Fruit fly (Drosophila melanogaster) whole organism, embryonic: ENCODE results near the gene CG13385.
A peak's percentile ranks its signal among the peaks of the same experiment; 100 is the strongest.

ENCODE experiments used
- BEAF-32 ChIP-seq: fragments of 200-800 bp; sonication (Bioruptor generic); optimal IDR thresholded peaks from 3 replicates; lab custom pipeline; 2017; ENCODE audit warnings: missing biosample characterization, missing genetic modification characterization, mild to moderate bottlenecking, moderate library complexity, missing genetic modification reagents
- CG10267 ChIP-seq: fragments of 200-800 bp; sonication (Bioruptor generic); optimal IDR thresholded peaks from 2 replicates; lab custom pipeline; 2018; ENCODE audit warnings: missing biosample characterization, mild to moderate bottlenecking, missing genetic modification characterization, moderate library complexity
- CG12236 ChIP-seq: fragments of 200-800 bp; sonication (Bioruptor generic); optimal IDR thresholded peaks from 2 replicates; lab custom pipeline; 2016; ENCODE audit warnings: missing biosample characterization, missing genetic modification characterization
- CG12744 ChIP-seq: fragments of 200-800 bp; sonication (Bioruptor generic); optimal IDR thresholded peaks from 2 replicates; lab custom pipeline; 2016; ENCODE audit warnings: missing biosample characterization, missing genetic modification characterization
- CG13287 ChIP-seq: fragments of 200-800 bp; sonication (Bioruptor generic); IDR thresholded peaks from 2 replicates; pipeline ENCODE4 v1.3.6; 2022; ENCODE audit warnings: missing biosample characterization, missing genetic modification characterization; ENCODE audit not compliant: partially characterized antibody
- CG14667 ChIP-seq: fragments of 200-800 bp; sonication (Bioruptor generic); IDR thresholded peaks from 2 replicates; pipeline ENCODE4 v1.3.6; 2022; ENCODE audit warnings: missing biosample characterization, missing genetic modification characterization
- CG15269 ChIP-seq: fragments of 200-800 bp; sonication (Bioruptor generic); optimal IDR thresholded peaks from 2 replicates; lab custom pipeline; 2018; ENCODE audit warnings: missing biosample characterization, mild to moderate bottlenecking, missing genetic modification characterization, moderate library complexity
- CG1602 ChIP-seq: fragments of 200-800 bp; sonication (Bioruptor generic); optimal IDR thresholded peaks from 3 replicates; lab custom pipeline; 2016; ENCODE audit warnings: missing biosample characterization, missing genetic modification characterization
- CG17186 ChIP-seq: fragments of 200-800 bp; sonication (Bioruptor generic); optimal IDR thresholded peaks from 3 replicates; lab custom pipeline; 2017; ENCODE audit warnings: missing biosample characterization, missing genetic modification reagents, missing genetic modification characterization
- CG17568 ChIP-seq: fragments of 200-800 bp; sonication (Bioruptor generic); optimal IDR thresholded peaks from 2 replicates; lab custom pipeline; 2018; ENCODE audit warnings: missing biosample characterization, mild to moderate bottlenecking, missing genetic modification characterization, moderate library complexity
- CG2120 ChIP-seq: fragments of 200-800 bp; sonication (Bioruptor generic); optimal IDR thresholded peaks from 3 replicates; lab custom pipeline; 2016; ENCODE audit warnings: missing biosample characterization, missing genetic modification characterization
- CG2678 ChIP-seq: fragments of 200-800 bp; sonication (Bioruptor generic); optimal IDR thresholded peaks from 3 replicates; lab custom pipeline; 2019; ENCODE audit warnings: missing biosample characterization, mild to moderate bottlenecking, missing genetic modification characterization, moderate library complexity
- CG30020 ChIP-seq: fragments of 200-800 bp; optimal IDR thresholded peaks from 2 replicates; lab custom pipeline; 2019; ENCODE audit warnings: missing biosample characterization, mild to moderate bottlenecking, missing genetic modification characterization, moderate library complexity
- CG3281 ChIP-seq: fragments of 200-800 bp; sonication (Bioruptor generic); optimal IDR thresholded peaks from 3 replicates; lab custom pipeline; 2017; ENCODE audit warnings: missing biosample characterization, mild to moderate bottlenecking, missing genetic modification characterization
- CG33557 ChIP-seq: fragments of 200-800 bp; sonication (Bioruptor generic); optimal IDR thresholded peaks from 2 replicates; lab custom pipeline; 2019; ENCODE audit warnings: missing biosample characterization, mild to moderate bottlenecking, missing genetic modification characterization, moderate library complexity
- CG4730 ChIP-seq: fragments of 200-800 bp; sonication (Bioruptor generic); IDR thresholded peaks from 2 replicates; pipeline ENCODE4 v1.3.6; 2022; ENCODE audit warnings: missing biosample characterization, missing genetic modification characterization
- CG7271 ChIP-seq: fragments of 200-800 bp; sonication (Bioruptor generic); optimal IDR thresholded peaks from 2 replicates; lab custom pipeline; 2018; ENCODE audit warnings: missing biosample characterization, mild to moderate bottlenecking, missing genetic modification characterization, moderate library complexity
- CTCF ChIP-seq: fragments of 200-800 bp; sonication (Bioruptor generic); optimal IDR thresholded peaks from 2 replicates; lab custom pipeline; 2017; ENCODE audit warnings: missing biosample characterization, mild to moderate bottlenecking, missing genetic modification characterization, moderate library complexity
- D19A ChIP-seq: fragments of 200-800 bp; optimal IDR thresholded peaks from 3 replicates; lab custom pipeline; 2019; ENCODE audit warnings: missing biosample characterization, mild to moderate bottlenecking, missing genetic modification characterization, moderate library complexity
- Dad ChIP-seq: fragments of 200-800 bp; sonication (Bioruptor generic); optimal IDR thresholded peaks from 3 replicates; lab custom pipeline; 2016; ENCODE audit warnings: missing biosample characterization, missing genetic modification characterization
- Dip2 ChIP-seq: fragments of 200-800 bp; sonication (Bioruptor generic); IDR thresholded peaks from 2 replicates; pipeline ENCODE4 v1.3.6; 2022; ENCODE audit warnings: missing biosample characterization, missing genetic modification characterization
- Doc2 ChIP-seq: fragments of 200-800 bp; sonication (Bioruptor generic); IDR thresholded peaks from 2 replicates; pipeline ENCODE4 v1.3.6; 2022; ENCODE audit warnings: missing biosample characterization, missing genetic modification characterization
- HHEX ChIP-seq: fragments of 200-800 bp; sonication (Bioruptor generic); optimal IDR thresholded peaks from 3 replicates; lab custom pipeline; 2017; ENCODE audit warnings: missing biosample characterization, mild to moderate bottlenecking, missing genetic modification characterization, missing genetic modification reagents
- MTF-1 ChIP-seq: fragments of 200-800 bp; sonication (Bioruptor generic); optimal IDR thresholded peaks from 2 replicates; lab custom pipeline; 2018; ENCODE audit warnings: missing biosample characterization, mild to moderate bottlenecking, missing genetic modification characterization, borderline replicate concordance
- NC2α ChIP-seq: fragments of 200-800 bp; sonication (Bioruptor generic); optimal IDR thresholded peaks from 2 replicates; lab custom pipeline; 2016; ENCODE audit warnings: missing biosample characterization, missing genetic modification characterization
- Optix ChIP-seq: fragments of 200-800 bp; sonication (Bioruptor generic); IDR thresholded peaks from 3 replicates; pipeline ENCODE4 v1.3.6; 2022; ENCODE audit warnings: missing biosample characterization, missing genetic modification characterization
- Pdp1 ChIP-seq, 2 experiments: fragments of 200-800 bp; sonication (Bioruptor generic); optimal IDR thresholded peaks; 3 replicates each; lab custom pipeline; 2016; ENCODE audit warnings: missing biosample characterization in 2 of 2, missing genetic modification characterization in 2 of 2, mild to moderate bottlenecking in 1 of 2, moderate library complexity in 1 of 2
- Sry-β ChIP-seq: fragments of 200-800 bp; sonication (Bioruptor generic); optimal IDR thresholded peaks from 2 replicates; lab custom pipeline; 2018; ENCODE audit warnings: missing biosample characterization, mild to moderate bottlenecking, missing genetic modification characterization, moderate library complexity
- Taf1 ChIP-seq: fragments of 200-800 bp; sonication (Bioruptor generic); IDR thresholded peaks from 2 replicates; pipeline ENCODE4 v1.3.6; 2022; ENCODE audit warnings: missing biosample characterization, missing genetic modification characterization
- Xrp1 ChIP-seq: fragments of 200-800 bp; sonication (Bioruptor generic); IDR thresholded peaks from 2 replicates; pipeline ENCODE4 v1.3.6; 2022; ENCODE audit warnings: missing biosample characterization, missing genetic modification characterization
- br ChIP-seq: fragments of >200 bp; optimal IDR thresholded peaks from 2 replicates; lab custom pipeline; 2017
- chn ChIP-seq: fragments of 200-800 bp; sonication (Bioruptor generic); optimal IDR thresholded peaks from 2 replicates; lab custom pipeline; 2016; ENCODE audit warnings: missing biosample characterization, missing genetic modification characterization
- ftz-f1 ChIP-seq: fragments of 200-800 bp; sonication (Bioruptor generic); optimal IDR thresholded peaks from 2 replicates; lab custom pipeline; 2016; ENCODE audit warnings: missing biosample characterization, missing genetic modification characterization
- gcm ChIP-seq: fragments of 200-800 bp; sonication (Bioruptor generic); optimal IDR thresholded peaks from 2 replicates; lab custom pipeline; 2019; ENCODE audit warnings: missing biosample characterization, mild to moderate bottlenecking, missing genetic modification characterization, moderate library complexity
- lab ChIP-seq: fragments of 200-800 bp; sonication (Bioruptor generic); optimal IDR thresholded peaks from 3 replicates; lab custom pipeline; 2017; ENCODE audit warnings: missing biosample characterization, missing genetic modification characterization, mild to moderate bottlenecking, moderate library complexity, missing genetic modification reagents
- lbe ChIP-seq: fragments of 200-800 bp; sonication (Bioruptor generic); optimal IDR thresholded peaks from 2 replicates; lab custom pipeline; 2016; ENCODE audit warnings: missing biosample characterization, mild to moderate bottlenecking, missing genetic modification characterization
- nerfin-2 ChIP-seq: fragments of 200-800 bp; sonication (Bioruptor generic); IDR thresholded peaks from 2 replicates; pipeline ENCODE4 v1.3.6; 2022; ENCODE audit warnings: missing biosample characterization, missing genetic modification characterization; ENCODE audit not compliant: partially characterized antibody
- odd ChIP-seq: fragments of 200-800 bp; sonication (Bioruptor generic); optimal IDR thresholded peaks from 2 replicates; lab custom pipeline; 2017; ENCODE audit warnings: missing biosample characterization, mild to moderate bottlenecking, missing genetic modification characterization
- p53 ChIP-seq: fragments of 200-800 bp; sonication (Bioruptor generic); optimal IDR thresholded peaks from 2 replicates; lab custom pipeline; 2016; ENCODE audit warnings: missing biosample characterization, missing genetic modification characterization
- pfk ChIP-seq: fragments of 200-800 bp; sonication (Bioruptor generic); optimal IDR thresholded peaks from 2 replicates; lab custom pipeline; 2018; ENCODE audit warnings: missing biosample characterization, mild to moderate bottlenecking, missing genetic modification characterization, moderate library complexity
- pum ChIP-seq: fragments of 200-800 bp; sonication (Bioruptor generic); optimal IDR thresholded peaks from 2 replicates; lab custom pipeline; 2016; ENCODE audit warnings: missing biosample characterization, missing genetic modification characterization
- ranshi ChIP-seq: fragments of 200-800 bp; sonication (Bioruptor generic); IDR thresholded peaks from 2 replicates; pipeline ENCODE4 v1.3.6; 2022; ENCODE audit warnings: missing biosample characterization, missing genetic modification characterization
- rib ChIP-seq: fragments of 200-800 bp; sonication (Bioruptor generic); IDR thresholded peaks from 2 replicates; pipeline ENCODE4 v1.3.6; 2022; ENCODE audit warnings: missing biosample characterization, missing genetic modification characterization
- sim ChIP-seq: fragments of 200-800 bp; sonication (Bioruptor generic); IDR thresholded peaks from 2 replicates; pipeline ENCODE4 v1.3.6; 2022; ENCODE audit warnings: missing biosample characterization, missing genetic modification characterization
- stc ChIP-seq: fragments of 200-800 bp; sonication (Bioruptor generic); IDR thresholded peaks from 2 replicates; pipeline ENCODE4 v1.3.6; 2022; ENCODE audit warnings: missing biosample characterization, missing genetic modification characterization
- tap ChIP-seq: fragments of 200-800 bp; optimal IDR thresholded peaks from 3 replicates; lab custom pipeline; 2019; ENCODE audit warnings: missing biosample characterization, mild to moderate bottlenecking, missing genetic modification characterization, moderate library complexity
- tgo ChIP-seq: fragments of 200-800 bp; sonication (Bioruptor generic); IDR thresholded peaks from 3 replicates; pipeline ENCODE4 v1.3.6; 2022; ENCODE audit warnings: missing biosample characterization, missing genetic modification characterization
- tna ChIP-seq: fragments of 200-800 bp; sonication (Bioruptor generic); IDR thresholded peaks from 2 replicates; pipeline ENCODE4 v1.3.6; 2022; ENCODE audit warnings: missing biosample characterization, missing genetic modification characterization; ENCODE audit not compliant: partially characterized antibody
- tup ChIP-seq: fragments of 200-800 bp; sonication (Bioruptor generic); optimal IDR thresholded peaks from 2 replicates; lab custom pipeline; 2016; ENCODE audit warnings: missing biosample characterization, mild to moderate bottlenecking, missing genetic modification characterization, moderate library complexity
- wdn ChIP-seq: fragments of 200-800 bp; sonication (Bioruptor generic); IDR thresholded peaks from 2 replicates; pipeline ENCODE4 v1.3.6; 2022; ENCODE audit warnings: missing biosample characterization, missing genetic modification characterization
- wek ChIP-seq: fragments of 200-800 bp; sonication (Bioruptor generic); optimal IDR thresholded peaks from 3 replicates; lab custom pipeline; 2018; ENCODE audit warnings: missing biosample characterization, mild to moderate bottlenecking, missing genetic modification characterization, moderate library complexity

CG13385 gene

DNA sequence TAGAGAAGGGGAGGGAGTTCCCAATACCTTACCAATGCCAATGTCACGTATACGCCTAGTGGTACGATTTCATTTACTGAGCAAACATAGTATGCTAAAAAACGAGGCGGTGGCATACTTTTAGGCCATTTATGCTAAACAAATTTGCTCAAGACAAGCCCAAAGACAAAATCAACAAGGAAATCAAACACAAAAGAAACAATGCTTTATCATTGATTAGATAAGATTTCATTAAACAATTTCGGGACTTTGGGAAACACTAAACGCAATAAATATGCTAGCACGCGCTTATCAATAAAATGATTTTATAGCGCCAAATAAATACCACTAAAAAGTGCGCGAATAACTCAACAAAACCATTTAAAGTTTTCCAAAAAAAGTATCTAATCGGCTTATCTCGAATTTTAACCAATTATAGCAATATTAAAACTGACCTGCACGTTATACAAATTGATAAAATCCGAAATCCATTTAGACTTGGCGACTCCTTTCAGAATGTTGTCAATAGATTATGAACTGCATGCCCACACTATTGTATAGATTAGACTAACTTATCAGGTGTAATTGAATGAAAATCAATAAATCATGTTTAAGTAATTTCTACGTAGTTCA is 45.8 kb upstream of the CG13385 start (continued):
- TF ChIP-seq Optix (GFP tag; lab: Robert Waterston, UW): no peak
- TF ChIP-seq wdn: no peak
- TF ChIP-seq CG12744: peak; percentile 52
- TF ChIP-seq wek (GFP tag; lab: Kevin White, UChicago): peak; percentile 52
- TF ChIP-seq CG2678 (tag; lab: Kevin White, UChicago): peak; percentile 68
- TF ChIP-seq CG1602: no peak
- TF ChIP-seq Pdp1 (GFP tag; optimal IDR thresholded peaks at IDR 0.05; lab: Kevin White, UChicago): no peak
- no peak for TF ChIP-seq Taf1 (GFP tag; lab: Robert Waterston, UW)
- no peak for TF ChIP-seq tap (tag; lab: Kevin White, UChicago)
- no peak for TF ChIP-seq CG7271 (tag; lab: Kevin White, UChicago)
- peak; percentile 78 for TF ChIP-seq lab (GFP tag; lab: Kevin White, UChicago)
- peak; percentile 63 for TF ChIP-seq CG15269 (tag; lab: Kevin White, UChicago)
- TF ChIP-seq tna: no peak
- no peak for TF ChIP-seq Dad
- peak; percentile 6; the same call in 1 of the 2 replicates for TF ChIP-seq CG4730 (GFP tag; lab: Robert Waterston, UW)
- TF ChIP-seq Doc2: no peak
- no peak for TF ChIP-seq BEAF-32 (GFP tag; lab: Kevin White, UChicago)
- no peak for TF ChIP-seq nerfin-2 (GFP tag; lab: Robert Waterston, UW)
- no peak for TF ChIP-seq stc (GFP tag; lab: Robert Waterston, UW)
- no peak for TF ChIP-seq CG13287
- TF ChIP-seq HHEX (GFP tag; lab: Kevin White, UChicago): peak; percentile 61
- TF ChIP-seq CG3281 (GFP tag; lab: Kevin White, UChicago): peak; percentile 60
- no peak for TF ChIP-seq NC2α (GFP tag; lab: Kevin White, UChicago)
- TF ChIP-seq ranshi (GFP tag; lab: Robert Waterston, UW): no peak; the same call in 1 of the 2 replicates
- TF ChIP-seq Dip2 (GFP tag; lab: Robert Waterston, UW): no peak
- no peak for TF ChIP-seq D19A (tag; lab: Kevin White, UChicago)
- TF ChIP-seq Sry-β (GFP tag; lab: Kevin White, UChicago): no peak
- peak; percentile 33; the same call in 1 of the 2 replicates for TF ChIP-seq rib (GFP tag; lab: Robert Waterston, UW)
- peak; percentile 36 for TF ChIP-seq CG2120 (GFP tag; lab: Kevin White, UChicago)
- no peak for TF ChIP-seq CG10267
- no peak for TF ChIP-seq p53
- TF ChIP-seq odd (GFP tag; lab: Kevin White, UChicago): peak; percentile 69
- no peak for TF ChIP-seq pum (GFP tag; lab: Kevin White, UChicago)
- no peak for TF ChIP-seq CTCF (GFP tag; lab: Kevin White, UChicago)
- TF ChIP-seq MTF-1 (GFP tag; lab: Kevin White, UChicago): peak; percentile 41
- TF ChIP-seq CG30020 (tag; lab: Kevin White, UChicago): no peak
- no peak for TF ChIP-seq br
- TF ChIP-seq ftz-f1 (GFP tag; lab: Kevin White, UChicago): peak; percentile 50
- no peak for TF ChIP-seq sim (GFP tag; lab: Robert Waterston, UW)
- no peak for TF ChIP-seq tup (GFP tag; lab: Kevin White, UChicago)
- TF ChIP-seq CG17186 (GFP tag; lab: Kevin White, UChicago): no peak
- no peak for TF ChIP-seq tgo (GFP tag; lab: Robert Waterston, UW)
- TF ChIP-seq Xrp1 (GFP tag; lab: Robert Waterston, UW): no peak
- no peak for TF ChIP-seq chn
- TF ChIP-seq pfk (GFP tag; lab: Kevin White, UChicago): no peak
- TF ChIP-seq lbe (GFP tag; lab: Kevin White, UChicago): no peak
- TF ChIP-seq gcm (GFP tag; lab: Kevin White, UChicago): peak; percentile 14
- TF ChIP-seq CG12236: no peak
- peak; percentile 54 for TF ChIP-seq CG17568 (GFP tag; lab: Kevin White, UChicago)
- TF ChIP-seq CG14667 (GFP tag; lab: Robert Waterston, UW): no peak
- TF ChIP-seq CG33557: no peak
